Fruit fly (Drosophila melanogaster) Kc167 (cell line): ENCODE results near the gene N.

ENCODE experiments used
- Myc ChIP-seq: fragments of >200 bp; optimal IDR thresholded peaks from 2 replicates; lab custom pipeline; 2017; ENCODE audit warnings: missing external identifiers
- h ChIP-seq: fragments of >200 bp; optimal IDR thresholded peaks from 3 replicates; lab custom pipeline; 2018; ENCODE audit warnings: missing external identifiers
- insv ChIP-seq: fragments of >200 bp; optimal IDR thresholded peaks from 3 replicates; lab custom pipeline; 2018; ENCODE audit warnings: missing external identifiers
- psq ChIP-seq: fragments of >200 bp; optimal IDR thresholded peaks from 2 replicates; lab custom pipeline; 2017; ENCODE audit warnings: missing external identifiers

DNA sequence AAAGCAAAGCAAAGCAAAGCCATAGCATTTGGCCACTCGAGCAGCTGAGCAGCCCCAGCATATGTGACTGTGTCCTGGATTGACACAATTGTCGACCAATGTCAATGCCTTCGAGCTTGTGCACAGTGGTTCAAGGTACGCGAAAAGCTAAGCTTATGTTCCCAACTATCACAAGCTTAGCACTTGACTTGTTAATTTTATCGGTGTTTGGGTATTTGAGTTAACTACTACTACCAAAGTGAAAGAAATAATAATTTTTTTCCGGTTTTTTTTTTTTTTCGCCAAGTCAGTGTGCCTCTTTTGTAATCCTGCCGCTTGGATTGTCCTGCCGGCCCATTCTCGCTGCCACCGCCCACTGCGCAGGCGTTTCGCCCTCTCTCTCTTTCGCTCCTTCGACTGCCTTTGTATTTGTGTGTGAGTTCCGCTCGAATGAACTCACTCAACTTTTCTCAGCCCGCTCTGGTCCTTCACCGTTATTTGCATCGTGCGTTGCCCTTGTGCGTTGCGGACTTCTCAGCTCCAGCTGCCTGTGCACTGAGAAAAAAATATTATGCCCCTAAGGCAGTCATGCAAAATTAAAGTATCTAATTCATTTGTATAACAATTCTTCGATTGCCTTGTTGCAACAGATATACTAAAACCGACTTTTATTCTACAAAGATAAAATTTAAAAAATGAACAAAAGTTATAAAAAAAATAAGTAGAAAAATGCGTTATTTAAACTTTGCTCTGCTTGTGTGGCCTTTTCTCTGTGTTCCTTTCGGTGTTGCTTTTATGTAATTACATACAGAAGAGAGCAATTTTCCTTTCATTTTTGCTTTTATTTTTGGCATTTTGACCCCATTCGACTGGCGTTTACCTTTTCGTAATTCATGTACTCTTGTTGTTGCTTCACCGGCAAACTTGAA, 71.5 kb downstream of the N start:
- TF ChIP-seq insv (lab: Kevin White, UChicago), result no peak
- TF ChIP-seq h (lab: Kevin White, UChicago), result no peak
- TF ChIP-seq Myc (lab: Kevin White, UChicago), result no peak
- no peak for TF ChIP-seq psq (lab: Kevin White, UChicago)
